Fruit fly (Drosophila melanogaster) whole organism, adult: ENCODE measurements around the gene CG11997.

Source experiments
- CG11617 ChIP-seq: fragments of 200-800 bp; sonication (Bioruptor generic); optimal IDR thresholded peaks from 2 replicates; lab custom pipeline; 2017; ENCODE audit warnings: mild to moderate bottlenecking, missing biosample characterization, missing genetic modification reagents, missing genetic modification characterization
- CG12768 ChIP-seq: fragments of 200-800 bp; sonication (Bioruptor generic); optimal IDR thresholded peaks from 2 replicates; lab custom pipeline; 2017; ENCODE audit warnings: missing biosample characterization, missing genetic modification characterization, mild to moderate bottlenecking, moderate library complexity, missing genetic modification reagents
- CG14711 ChIP-seq: fragments of 200-800 bp; sonication (Bioruptor generic); optimal IDR thresholded peaks from 2 replicates; lab custom pipeline; 2018; ENCODE audit warnings: missing biosample characterization, mild to moderate bottlenecking, missing genetic modification characterization, moderate library complexity
- CG1620 ChIP-seq: fragments of 200-800 bp; sonication (Bioruptor generic); optimal IDR thresholded peaks from 2 replicates; lab custom pipeline; 2016; ENCODE audit warnings: missing biosample characterization, missing genetic modification characterization
- CG33017 ChIP-seq: fragments of 200-800 bp; sonication (Bioruptor generic); optimal IDR thresholded peaks from 2 replicates; lab custom pipeline; 2018; ENCODE audit warnings: missing biosample characterization, mild to moderate bottlenecking, missing genetic modification characterization, moderate library complexity
- CG5204 ChIP-seq: fragments of 200-800 bp; sonication (Bioruptor generic); optimal IDR thresholded peaks from 2 replicates; lab custom pipeline; 2016; ENCODE audit warnings: missing biosample characterization, missing genetic modification characterization
- CG7045 ChIP-seq: fragments of 200-800 bp; sonication (Bioruptor generic); optimal IDR thresholded peaks from 2 replicates; lab custom pipeline; 2017; ENCODE audit warnings: missing biosample characterization, mild to moderate bottlenecking, missing genetic modification characterization
- CG7101 ChIP-seq: fragments of 200-800 bp; sonication (Bioruptor generic); optimal IDR thresholded peaks from 2 replicates; lab custom pipeline; 2018; ENCODE audit warnings: missing biosample characterization, mild to moderate bottlenecking, missing genetic modification characterization, moderate library complexity
- Clk ChIP-seq: fragments of 200-800 bp; sonication (Bioruptor generic); optimal IDR thresholded peaks from 2 replicates; lab custom pipeline; 2017; ENCODE audit warnings: missing biosample characterization, missing genetic modification characterization
- Crg-1 ChIP-seq: fragments of 200-800 bp; sonication (Bioruptor generic); optimal IDR thresholded peaks from 2 replicates; lab custom pipeline; 2016; ENCODE audit warnings: missing biosample characterization, missing genetic modification characterization
- Hr96 ChIP-seq: fragments of 200-800 bp; sonication (Bioruptor generic); optimal IDR thresholded peaks from 2 replicates; lab custom pipeline; 2016; ENCODE audit warnings: missing biosample characterization, missing genetic modification characterization
- Mnt ChIP-seq: fragments of 200-800 bp; sonication (Bioruptor generic); optimal IDR thresholded peaks from 2 replicates; lab custom pipeline; 2016; ENCODE audit warnings: missing biosample characterization, mild to moderate bottlenecking, missing genetic modification characterization
- bab1 ChIP-seq: fragments of 200-800 bp; sonication (Bioruptor generic); optimal IDR thresholded peaks from 3 replicates; lab custom pipeline; 2019; ENCODE audit warnings: missing biosample characterization, mild to moderate bottlenecking, missing genetic modification characterization, moderate library complexity
- cic ChIP-seq: fragments of 200-800 bp; sonication (Bioruptor generic); optimal IDR thresholded peaks from 2 replicates; lab custom pipeline; 2017; ENCODE audit warnings: missing biosample characterization, mild to moderate bottlenecking, missing genetic modification characterization, moderate library complexity
- cnc ChIP-seq, 2 experiments: fragments of >200 bp; optimal IDR thresholded peaks; 2 replicates each; lab custom pipeline; 2017
- kay ChIP-seq: fragments of 200-800 bp; sonication (Bioruptor generic); peaks from one replicate; lab custom pipeline; 2016; ENCODE audit warnings: missing biosample characterization, missing genetic modification characterization, borderline replicate concordance
- ovo ChIP-seq: fragments of 200-800 bp; sonication (Bioruptor generic); optimal IDR thresholded peaks from 2 replicates; lab custom pipeline; 2016; ENCODE audit warnings: missing biosample characterization, missing genetic modification characterization
- pad ChIP-seq: fragments of 200-800 bp; sonication (Bioruptor generic); optimal IDR thresholded peaks from 3 replicates; lab custom pipeline; 2017; ENCODE audit warnings: missing biosample characterization, missing genetic modification characterization, mild to moderate bottlenecking, moderate library complexity, missing genetic modification reagents
- tj ChIP-seq: fragments of 200-800 bp; sonication (Bioruptor generic); optimal IDR thresholded peaks from 3 replicates; lab custom pipeline; 2017; ENCODE audit warnings: missing biosample characterization, mild to moderate bottlenecking, missing genetic modification characterization, moderate library complexity
- toe ChIP-seq: fragments of 200-800 bp; sonication (Bioruptor generic); optimal IDR thresholded peaks from 2 replicates; lab custom pipeline; 2016; ENCODE audit warnings: missing biosample characterization, missing genetic modification characterization

The CG11997 gene

DNA sequence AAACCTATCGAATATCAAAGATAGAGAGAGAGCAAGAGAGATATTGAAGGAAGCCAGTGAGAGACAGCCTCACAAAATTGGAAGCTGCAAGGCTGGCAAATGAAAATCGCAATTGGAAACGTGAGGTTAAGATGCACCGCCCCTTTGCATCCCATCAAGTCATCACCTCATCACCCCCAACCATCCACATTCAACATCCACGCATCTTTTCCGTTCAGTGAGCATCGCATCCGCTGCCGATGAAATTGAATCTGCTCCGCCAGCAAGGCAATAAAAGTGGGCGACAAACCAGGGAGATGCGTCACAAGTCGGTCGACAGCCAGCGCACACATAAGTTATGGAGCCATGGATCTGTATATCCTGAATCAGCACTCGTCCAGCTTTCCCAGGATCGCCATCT is at the start of gene CG11997:
Gene CG11997, plus strand, starts transcription at position 301 of the 400 bp plus-strand sequence.
- TF ChIP-seq pad (GFP tag; lab: Kevin White, UChicago) = no peak
- no peak for TF ChIP-seq CG33017
- no peak for TF ChIP-seq CG12768 (GFP tag; lab: Kevin White, UChicago)
- TF ChIP-seq ovo (GFP tag; lab: Kevin White, UChicago) = no peak

DNA sequence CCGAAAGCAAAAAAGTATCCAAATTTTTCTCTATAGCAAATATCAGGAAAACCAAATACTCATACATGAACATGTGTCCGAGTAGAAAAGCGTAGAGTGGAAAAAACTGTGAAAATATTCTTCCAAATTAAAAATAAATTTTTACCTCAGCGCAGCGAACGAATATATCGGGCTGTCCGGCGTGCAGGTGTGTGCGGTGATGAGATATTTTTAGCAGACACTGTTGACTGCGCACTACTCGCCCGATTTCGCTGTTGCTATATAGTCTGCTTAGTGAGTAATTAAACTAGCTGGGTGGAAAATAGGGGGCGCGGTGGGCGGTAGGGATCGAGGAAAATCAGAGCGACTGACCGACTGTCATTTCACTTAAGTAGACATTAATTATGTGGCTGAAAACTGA is 47.1 kb upstream of the CG11997 start:
- TF ChIP-seq CG14711 (tag; lab: Kevin White, UChicago) (no peak), Hr96 (GFP tag; lab: Kevin White, UChicago) (no peak), bab1 (no peak), Crg-1 (GFP tag; lab: Kevin White, UChicago) (no peak), kay (GFP tag; lab: Kevin White, UChicago) (no peak), CG33017 (no peak), cnc (optimal IDR thresholded peaks at IDR 0.05; lab: Kevin White, UChicago) (no peak), CG12768 (GFP tag; lab: Kevin White, UChicago) (no peak), ovo (GFP tag; lab: Kevin White, UChicago) (no peak), Clk (GFP tag; lab: Kevin White, UChicago) (no peak), tj (GFP tag; lab: Kevin White, UChicago) (no peak), CG5204 (no peak)

DNA sequence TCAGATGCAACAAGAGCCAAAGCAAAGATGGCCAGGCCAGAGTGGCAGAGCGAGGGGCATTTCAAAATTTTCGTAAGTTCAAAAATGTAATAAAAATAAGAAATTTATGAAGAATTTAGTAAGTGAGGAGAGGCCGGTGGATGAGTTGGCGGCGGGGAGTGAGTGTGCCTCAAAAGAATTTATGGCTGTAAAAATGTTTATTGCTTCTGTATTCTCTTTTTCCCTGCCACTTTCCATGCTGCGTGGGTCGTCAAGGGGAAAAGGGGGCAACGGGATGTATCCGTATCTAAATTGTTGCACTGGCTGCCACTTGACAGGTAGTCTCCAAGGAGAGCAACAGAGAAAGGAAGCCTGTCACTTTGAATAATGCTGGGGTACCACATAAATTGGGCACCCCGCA is 45.9 kb upstream of the CG11997 start:
- TF ChIP-seq CG14711 (tag; lab: Kevin White, UChicago) = no peak
- no peak for TF ChIP-seq ovo (GFP tag; lab: Kevin White, UChicago)
- TF ChIP-seq cnc (optimal IDR thresholded peaks at IDR 0.05; lab: Kevin White, UChicago) = no peak
- TF ChIP-seq Crg-1 (GFP tag; lab: Kevin White, UChicago) = no peak
- no peak for TF ChIP-seq Mnt
- TF ChIP-seq cic (GFP tag; lab: Kevin White, UChicago) = no peak
- no peak for TF ChIP-seq CG11617
- TF ChIP-seq kay (GFP tag; lab: Kevin White, UChicago) = no peak
- TF ChIP-seq CG33017 = no peak
- no peak for TF ChIP-seq CG7045
- TF ChIP-seq bab1 = no peak
- TF ChIP-seq toe (GFP tag; lab: Kevin White, UChicago) = no peak
- TF ChIP-seq Clk (GFP tag; lab: Kevin White, UChicago) = no peak
- TF ChIP-seq CG1620 = no peak
- TF ChIP-seq CG5204 = no peak
- no peak for TF ChIP-seq pad (GFP tag; lab: Kevin White, UChicago)
- TF ChIP-seq Hr96 (GFP tag; lab: Kevin White, UChicago) = no peak
- TF ChIP-seq CG12768 (GFP tag; lab: Kevin White, UChicago) = no peak

DNA sequence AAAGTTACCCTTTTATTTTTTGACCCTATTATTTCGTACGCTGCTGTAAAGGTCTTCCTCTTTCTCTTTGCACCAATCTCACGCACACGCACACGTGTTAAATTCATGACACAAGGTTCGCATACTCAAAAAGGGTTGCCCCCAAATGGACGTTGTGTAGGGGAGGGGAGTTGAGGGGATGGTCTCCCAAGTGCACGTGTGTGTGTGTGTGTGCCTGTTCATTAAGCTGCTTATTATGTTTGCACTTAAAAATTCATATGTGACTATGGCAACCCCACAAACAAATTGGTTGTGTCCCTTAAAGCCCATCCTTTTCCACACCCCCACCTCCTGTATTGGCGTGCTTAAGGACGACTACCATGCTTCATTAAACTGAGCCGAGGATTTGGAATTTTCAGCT is 44.1 kb upstream of the CG11997 start:
- TF ChIP-seq CG7101 (tag; lab: Kevin White, UChicago) (no peak), ovo (GFP tag; lab: Kevin White, UChicago) (no peak), CG1620 (no peak), CG5204 (no peak), pad (GFP tag; lab: Kevin White, UChicago) (no peak), CG7045 (no peak), CG33017 (no peak)

DNA sequence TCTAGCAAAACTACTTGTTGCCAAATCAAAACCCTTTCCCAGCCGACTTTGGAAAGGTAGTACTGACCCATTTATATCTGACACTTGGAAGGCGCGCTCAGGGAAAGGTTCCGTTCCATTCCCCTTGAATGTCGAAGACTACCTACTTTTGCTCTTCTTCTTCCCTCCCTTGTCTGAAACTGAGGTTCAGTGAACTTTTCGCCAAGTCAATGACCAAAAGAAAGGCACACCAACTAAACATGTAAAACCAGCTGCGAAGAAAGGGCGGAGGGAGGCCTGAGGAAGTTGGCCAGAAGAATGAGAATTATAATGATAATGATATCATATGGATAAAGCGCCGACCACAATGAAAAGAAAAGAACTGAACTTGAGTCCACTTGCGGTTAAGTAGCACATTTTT is 42.2 kb upstream of the CG11997 start:
- no peak for TF ChIP-seq ovo (GFP tag; lab: Kevin White, UChicago)
- TF ChIP-seq cic (GFP tag; lab: Kevin White, UChicago) = no peak
- TF ChIP-seq cnc (optimal IDR thresholded peaks at IDR 0.05; lab: Kevin White, UChicago) = no peak
- no peak for TF ChIP-seq bab1
- TF ChIP-seq kay (GFP tag; lab: Kevin White, UChicago) = no peak
- TF ChIP-seq CG33017 = no peak
- no peak for TF ChIP-seq tj (GFP tag; lab: Kevin White, UChicago)
- TF ChIP-seq CG7045 = no peak
- no peak for TF ChIP-seq CG1620
- TF ChIP-seq Hr96 (GFP tag; lab: Kevin White, UChicago) = no peak
- no peak for TF ChIP-seq Mnt
- no peak for TF ChIP-seq pad (GFP tag; lab: Kevin White, UChicago)
- TF ChIP-seq CG5204 = no peak
- no peak for TF ChIP-seq Crg-1 (GFP tag; lab: Kevin White, UChicago)
- no peak for TF ChIP-seq CG12768 (GFP tag; lab: Kevin White, UChicago)
- no peak for TF ChIP-seq CG14711 (tag; lab: Kevin White, UChicago)

DNA sequence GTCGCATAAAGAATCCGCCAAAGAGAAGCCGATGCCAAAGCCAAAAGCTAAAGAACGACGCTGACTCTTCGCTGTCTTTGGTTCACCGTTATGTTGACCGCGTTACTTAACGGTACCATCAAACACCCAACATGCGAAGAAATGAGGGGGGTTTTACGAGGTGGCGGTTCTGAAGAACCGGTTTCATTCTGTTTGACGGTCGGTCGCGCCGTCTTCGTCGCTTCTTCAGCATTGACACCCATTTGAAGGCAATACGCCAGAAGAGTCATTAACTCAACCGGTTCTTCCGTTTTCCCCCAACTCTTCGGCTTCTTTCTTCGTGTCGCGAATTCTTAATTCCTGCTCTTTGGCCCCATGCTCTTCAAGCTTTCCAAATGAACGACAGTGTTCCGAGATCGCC is 39.1 kb upstream of the CG11997 start:
- TF ChIP-seq pad (GFP tag; lab: Kevin White, UChicago) (peak; percentile 22), CG33017 (no peak)

DNA sequence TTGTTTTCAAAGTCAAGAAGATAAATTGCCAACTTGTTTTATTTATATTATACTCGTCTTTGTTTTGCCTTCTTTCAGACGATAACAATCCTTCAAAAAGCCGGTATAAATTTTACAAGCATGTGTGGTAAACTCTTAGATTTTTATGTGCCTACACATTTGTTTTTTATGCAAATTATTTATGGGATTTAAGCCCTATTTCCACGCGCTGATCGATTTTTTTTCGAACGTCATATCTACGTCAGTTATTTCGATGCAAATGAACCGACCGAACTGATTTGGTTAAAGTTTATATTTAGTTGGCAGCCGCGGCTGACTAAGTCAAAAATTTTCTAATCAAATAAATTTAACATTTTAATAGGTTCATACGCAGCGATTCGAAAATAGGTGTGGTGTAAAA is 37.2 kb upstream of the CG11997 start:
- TF ChIP-seq CG12768 (GFP tag; lab: Kevin White, UChicago) (no peak), pad (GFP tag; lab: Kevin White, UChicago) (no peak), CG14711 (tag; lab: Kevin White, UChicago) (no peak), tj (GFP tag; lab: Kevin White, UChicago) (no peak), CG7045 (no peak), cnc (optimal IDR thresholded peaks at IDR 0.05; lab: Kevin White, UChicago) (no peak), cic (GFP tag; lab: Kevin White, UChicago) (no peak), Hr96 (GFP tag; lab: Kevin White, UChicago) (no peak), CG1620 (no peak), CG11617 (no peak), Clk (GFP tag; lab: Kevin White, UChicago) (no peak), toe (GFP tag; lab: Kevin White, UChicago) (no peak)
